Fruit fly (Drosophila melanogaster): ENCODE results near the gene CG7632.

CG7632 gene

dm6 chr3L:21279876-21280566, 24.5 kb upstream of the CG7632 start, which contains the start of gene AcCoAS (continued):
- TF ChIP-seq NfI (GFP tag; optimal IDR thresholded peaks at IDR 0.05) (peak; percentile 37), Dek (tag; optimal IDR thresholded peaks at IDR 0.05) (peak; percentile 10), Rfx (GFP tag; IDR thresholded peaks at IDR 0.05) (peak; percentile 76), cg (GFP tag; optimal IDR thresholded peaks at IDR 0.05) (no peak), CG6175 (GFP tag; IDR thresholded peaks at IDR 0.05) (no peak), CG6272 (GFP tag; IDR thresholded peaks at IDR 0.05) (no peak), Fer1 (GFP tag; optimal IDR thresholded peaks at IDR 0.05) (peak; percentile 81), CG10274 (GFP tag; optimal IDR thresholded peaks at IDR 0.05) (peak; percentile 34), CG1603 (tag; optimal IDR thresholded peaks at IDR 0.05) (no peak), CG3838 (GFP tag; optimal IDR thresholded peaks at IDR 0.05) (no peak), CG10543 (GFP tag; optimal IDR thresholded peaks at IDR 0.05) (peak; percentile 88), bigmax (GFP tag; optimal IDR thresholded peaks at IDR 0.05) (no peak), org-1 (GFP tag; optimal IDR thresholded peaks at IDR 0.05) (peak; percentile 5), CG32532 (GFP tag; IDR thresholded peaks at IDR 0.05) (peak; percentile 59; the same call in 1 of the 2 replicates), CG13287 (GFP tag; IDR thresholded peaks at IDR 0.05; ENCODE audit: partially characterized antibody) (peak; percentile 44; the same call in 1 of the 2 replicates), h (optimal IDR thresholded peaks at IDR 0.05) (no peak), Usf (GFP tag; optimal IDR thresholded peaks at IDR 0.05) (no peak), luna (GFP tag; optimal IDR thresholded peaks at IDR 0.05) (no peak), vfl (GFP tag; optimal IDR thresholded peaks at IDR 0.05) (peak; percentile 58), CG13296 (GFP tag; optimal IDR thresholded peaks at IDR 0.05) (peak; percentile 71), bowl (GFP tag; IDR thresholded peaks at IDR 0.05) (no peak), da (GFP tag; optimal IDR thresholded peaks at IDR 0.05) (no peak), CG31224 (GFP tag; IDR thresholded peaks at IDR 0.05) (no peak), zfh1 (GFP tag; IDR thresholded peaks at IDR 0.05) (0 out of 3 replicates have a peak, but pooled peaks have one; percentile 13), dpn (GFP tag; optimal IDR thresholded peaks at IDR 0.05) (peak in 1 of 2 experiments; percentile 36), Oaz (GFP tag; IDR thresholded peaks at IDR 0.05) (no peak), C15 (GFP tag; IDR thresholded peaks at IDR 0.05) (no peak), Hsf (GFP tag; optimal IDR thresholded peaks at IDR 0.05) (peak; percentile 26), Ada2b (GFP tag; IDR thresholded peaks at IDR 0.05) (no peak), Bgb (GFP tag; IDR thresholded peaks at IDR 0.05; ENCODE audit: partially characterized antibody) (peak; percentile 68), onecut (GFP tag; IDR thresholded peaks at IDR 0.05) (no peak), CG6654 (GFP tag; optimal IDR thresholded peaks at IDR 0.05) (no peak), toy (GFP tag; IDR thresholded peaks at IDR 0.05) (no peak), pb (GFP tag; optimal IDR thresholded peaks at IDR 0.05) (no peak), chif (GFP tag; optimal IDR thresholded peaks at IDR 0.05) (no peak), Scr (GFP tag; IDR thresholded peaks at IDR 0.05; ENCODE audit: partially characterized antibody) (0 out of 2 replicates have a peak, but pooled peaks have one; percentile 39), Hr78 (GFP tag; optimal IDR thresholded peaks at IDR 0.05) (peak in 1 of 2 experiments; percentile 51), Kr (GFP tag; optimal IDR thresholded peaks at IDR 0.05) (no peak), Eip74EF (GFP tag; optimal IDR thresholded peaks at IDR 0.05) (no peak), bsh (GFP tag; optimal IDR thresholded peaks at IDR 0.05) (no peak), CG8089 (GFP tag; optimal IDR thresholded peaks at IDR 0.05) (no peak), CG12155 (GFP tag; optimal IDR thresholded peaks at IDR 0.05) (peak; percentile 25), Stat92E (GFP tag; optimal IDR thresholded peaks at IDR 0.05) (no peak), scrt (GFP tag; optimal IDR thresholded peaks at IDR 0.05) (peak; percentile 48), GATAe (GFP tag; conservative IDR thresholded peaks at IDR 0.05) (no peak; the same call in 1 of the 2 replicates), HLH3B (GFP tag; IDR thresholded peaks at IDR 0.05) (no peak; the same call in 1 of the 2 replicates), CG33557 (GFP tag; optimal IDR thresholded peaks at IDR 0.05) (no peak), Fer3 (tag; optimal IDR thresholded peaks at IDR 0.05) (peak; percentile 14), NC2β (GFP tag; optimal IDR thresholded peaks at IDR 0.05) (no peak)
